Worm (Caenorhabditis elegans): ENCODE results near the gene B0272.3.

DNA sequence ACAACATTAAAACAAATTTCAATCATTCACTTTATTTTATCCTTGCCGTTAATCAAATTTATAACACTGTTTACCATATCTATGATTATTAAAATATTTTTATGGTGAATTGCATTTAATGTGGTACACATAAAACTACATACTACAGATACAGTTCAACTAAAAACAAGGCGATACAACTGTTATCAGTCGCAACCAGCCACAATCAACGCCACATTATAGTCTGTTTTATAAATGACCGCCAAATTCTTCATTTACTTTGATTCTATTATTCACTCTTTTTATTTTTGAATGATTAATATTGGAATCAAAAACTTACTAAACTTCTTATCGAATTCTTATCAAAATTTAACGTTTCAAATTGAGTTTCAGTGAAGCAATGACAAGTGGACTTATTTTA lies 3.2 kb upstream of the B0272.3 start, which contains the start of gene B0272.4:
- TF ChIP-seq ama-1 (optimal IDR thresholded peaks at IDR 0.05) (no peak), aly-1 (tag; optimal IDR thresholded peaks at IDR 0.05) (no peak), pes-1 (GFP tag; IDR thresholded peaks at IDR 0.05) (no peak), F13C5.2 (tag; optimal IDR thresholded peaks at IDR 0.05) (no peak), hnd-1 (tag; optimal IDR thresholded peaks at IDR 0.05) (no peak), sea-1 (GFP tag; conservative IDR thresholded peaks at IDR 0.05) (no peak)
